Worm (Caenorhabditis elegans): Measurements from ENCODE around the gene T01D1.3.

Gene T01D1.3

DNA sequence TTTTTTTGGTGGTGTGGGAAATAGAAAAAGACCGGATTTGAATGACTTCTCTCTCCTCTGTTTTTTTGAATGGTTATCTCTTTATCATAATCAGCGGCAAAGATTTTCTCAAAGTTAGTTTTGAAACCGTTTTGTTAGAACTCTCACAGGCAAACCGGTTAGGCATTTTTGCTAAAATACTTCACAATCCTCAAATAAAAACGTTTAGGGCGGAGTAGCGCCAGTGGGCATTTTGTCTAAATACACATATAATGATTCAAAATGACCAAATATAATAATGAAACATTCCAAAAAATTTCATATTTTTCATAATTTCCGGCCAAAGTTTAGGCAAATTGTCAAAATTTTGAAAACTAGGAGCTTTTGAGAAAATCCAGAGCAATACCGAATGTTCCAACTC is at the start of gene T01D1.3:
Gene T01D1.3, minus strand, starts transcription at position 101 of the 400 bp plus-strand sequence.
- no peak for TF ChIP-seq nhr-80 (tag; optimal IDR thresholded peaks at IDR 0.05)
- no peak for TF ChIP-seq attf-6 (GFP tag; IDR thresholded peaks at IDR 0.05)
- no peak for TF ChIP-seq ceh-100 (GFP tag; IDR thresholded peaks at IDR 0.05)
- TF ChIP-seq akir-1 (GFP tag; optimal IDR thresholded peaks at IDR 0.05): no peak
- no peak for TF ChIP-seq madf-8 (GFP tag; conservative IDR thresholded peaks at IDR 0.05)
- TF ChIP-seq ceh-91 (GFP tag; IDR thresholded peaks at IDR 0.05): no peak
- TF ChIP-seq xnd-1 (tag; optimal IDR thresholded peaks at IDR 0.05): no peak
- no peak for TF ChIP-seq ZK185.1 (tag; optimal IDR thresholded peaks at IDR 0.05; ENCODE audit: poor library complexity, severe bottlenecking)

DNA sequence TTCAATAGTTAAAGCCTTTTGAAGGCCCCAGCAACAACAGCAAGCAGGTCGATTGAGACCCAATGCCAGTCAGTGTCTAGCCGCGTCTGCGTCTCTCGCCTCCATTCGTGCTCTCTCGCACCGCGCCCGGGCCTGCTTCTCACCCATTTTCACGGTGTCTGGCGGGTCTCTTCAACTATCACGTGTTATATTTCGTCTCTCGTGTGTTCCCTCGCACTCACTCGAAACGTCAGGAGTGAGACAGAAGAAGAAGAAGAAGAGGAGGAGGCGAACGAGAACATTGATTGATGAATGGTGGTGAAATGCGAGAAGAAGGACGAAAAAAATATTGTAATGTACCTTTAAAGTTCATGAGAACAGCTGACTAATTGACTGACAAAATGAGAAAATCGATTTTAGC is 45.4 kb upstream of the T01D1.3 start:
- TF ChIP-seq let-526 (GFP tag; IDR thresholded peaks at IDR 0.05) (peak; percentile 66), ztf-22 (GFP tag; optimal IDR thresholded peaks at IDR 0.05) (no peak), hsf-1 (GFP tag; IDR thresholded peaks at IDR 0.05) (0 out of 2 replicates have a peak, but pooled peaks have one; percentile 44), nfyb-1 (GFP tag; IDR thresholded peaks at IDR 0.05) (peak; percentile 65; the same call in 1 of the 2 replicates), madf-8 (GFP tag; conservative IDR thresholded peaks at IDR 0.05) (no peak), die-1 (tag; optimal IDR thresholded peaks at IDR 0.05) (peak; percentile 38), lin-26 (GFP tag; IDR thresholded peaks at IDR 0.05) (peak; percentile 69; the same call in 1 of the 2 replicates), ztf-26 (tag; optimal IDR thresholded peaks at IDR 0.05) (peak; percentile 71), snpc-1.1 (tag; optimal IDR thresholded peaks at IDR 0.05; ENCODE audit: insufficient read depth) (no peak), nfya-2 (GFP tag; IDR thresholded peaks at IDR 0.05) (no peak), sea-2 (GFP tag; IDR thresholded peaks at IDR 0.05) (0 out of 2 replicates have a peak, but pooled peaks have one; percentile 37), ceh-40 (GFP tag; IDR thresholded peaks at IDR 0.05) (no peak), K11D2.4 (GFP tag; IDR thresholded peaks at IDR 0.05) (no peak), madf-3 (GFP tag; IDR thresholded peaks at IDR 0.05) (0 out of 2 replicates have a peak, but pooled peaks have one; percentile 36), aptf-3 (GFP tag; IDR thresholded peaks at IDR 0.05) (no peak), F37B4.10 (GFP tag; IDR thresholded peaks at IDR 0.05) (no peak), hlh-12 (tag; optimal IDR thresholded peaks at IDR 0.05) (no peak), nhr-90 (tag; optimal IDR thresholded peaks at IDR 0.05) (no peak), rec-8 (tag; optimal IDR thresholded peaks at IDR 0.05) (no peak), F10E7.11 (tag; optimal IDR thresholded peaks at IDR 0.05) (no peak), lin-35 (GFP tag; optimal IDR thresholded peaks at IDR 0.05) (peak in 1 of 3 experiments; percentile 51), snpc-3.4 (tag; optimal IDR thresholded peaks at IDR 0.05) (no peak), let-607 (tag; optimal IDR thresholded peaks at IDR 0.05) (peak in 1 of 2 experiments; percentile 32), gei-17 (GFP tag; optimal IDR thresholded peaks at IDR 0.05) (no peak), F57C9.4 (tag; optimal IDR thresholded peaks at IDR 0.05) (no peak), snpc-4 (GFP tag; optimal IDR thresholded peaks at IDR 0.05) (no peak), snpc-4 (tag; optimal IDR thresholded peaks at IDR 0.05) (peak in 3 of 4 experiments; percentile 4 to 67 (median 31)), F33H1.4 (GFP tag; IDR thresholded peaks at IDR 0.05) (no peak), Y53G8AR.9 (GFP tag; conservative IDR thresholded peaks at IDR 0.05) (no peak), B0035.1 (tag; optimal IDR thresholded peaks at IDR 0.05) (no peak), ceh-58 (GFP tag; IDR thresholded peaks at IDR 0.05) (no peak), pbrm-1 (GFP tag; IDR thresholded peaks at IDR 0.05) (peak; percentile 53), ekl-4 (GFP tag; IDR thresholded peaks at IDR 0.05) (no peak), B0261.1 (tag; optimal IDR thresholded peaks at IDR 0.05) (no peak), ccch-3 (GFP tag; optimal IDR thresholded peaks at IDR 0.05) (no peak), T07F8.4 (tag; optimal IDR thresholded peaks at IDR 0.05) (no peak), dpff-1 (tag; optimal IDR thresholded peaks at IDR 0.05) (no peak), efl-1 (GFP tag; optimal IDR thresholded peaks at IDR 0.05) (no peak), atf-7 (tag; optimal IDR thresholded peaks at IDR 0.05) (peak; percentile 46), athp-1 (tag; optimal IDR thresholded peaks at IDR 0.05) (no peak)

Data from whole organism, young adult.